Fruit fly (Drosophila melanogaster) whole organism, embryonic: ENCODE results near the gene CG10211.

Source experiments
- ATbp ChIP-seq: fragments of 200-800 bp; sonication (Bioruptor generic); optimal IDR thresholded peaks from 2 replicates; lab custom pipeline; 2017; ENCODE audit warnings: missing biosample characterization, mild to moderate bottlenecking, missing genetic modification characterization, missing genetic modification reagents
- Awh ChIP-seq: fragments of 200-800 bp; sonication (Bioruptor generic); IDR thresholded peaks from 2 replicates; pipeline ENCODE4, ENCODE4 v1.3.6; 2022; ENCODE audit warnings: missing biosample characterization, missing genetic modification characterization
- CG12236 ChIP-seq: fragments of 200-800 bp; sonication (Bioruptor generic); optimal IDR thresholded peaks from 2 replicates; lab custom pipeline; 2016; ENCODE audit warnings: missing biosample characterization, missing genetic modification characterization
- CG1792 ChIP-seq: fragments of 200-800 bp; sonication (Bioruptor generic); optimal IDR thresholded peaks from 2 replicates; lab custom pipeline; 2016; ENCODE audit warnings: missing biosample characterization, missing genetic modification characterization
- CG1832 ChIP-seq: fragments of 200-800 bp; sonication (Bioruptor generic); optimal IDR thresholded peaks from 2 replicates; lab custom pipeline; 2017; ENCODE audit warnings: missing biosample characterization, mild to moderate bottlenecking, missing genetic modification characterization, inconsistent platforms
- CG30431 ChIP-seq: fragments of 200-800 bp; sonication (Bioruptor generic); optimal IDR thresholded peaks from 2 replicates; lab custom pipeline; 2017; ENCODE audit warnings: missing biosample characterization, missing genetic modification characterization
- CG32532 ChIP-seq: fragments of 200-800 bp; sonication (Bioruptor generic); IDR thresholded peaks from 2 replicates; pipeline ENCODE4 v1.3.6; 2022; ENCODE audit warnings: missing biosample characterization, missing genetic modification characterization
- CG3281 ChIP-seq: fragments of 200-800 bp; sonication (Bioruptor generic); optimal IDR thresholded peaks from 3 replicates; lab custom pipeline; 2017; ENCODE audit warnings: missing biosample characterization, mild to moderate bottlenecking, missing genetic modification characterization
- CG6813 ChIP-seq: fragments of 200-800 bp; sonication (Bioruptor generic); optimal IDR thresholded peaks from 2 replicates; lab custom pipeline; 2017; ENCODE audit warnings: missing biosample characterization, missing genetic modification characterization, mild to moderate bottlenecking, moderate library complexity, missing genetic modification reagents
- CG6854 ChIP-seq: fragments of 200-800 bp; sonication (Bioruptor generic); optimal IDR thresholded peaks from 3 replicates; lab custom pipeline; 2017; ENCODE audit warnings: missing biosample characterization, mild to moderate bottlenecking, missing genetic modification characterization
- CG7786 ChIP-seq: fragments of 200-800 bp; sonication (Bioruptor generic); optimal IDR thresholded peaks from 2 replicates; lab custom pipeline; 2016; ENCODE audit warnings: missing biosample characterization, missing genetic modification characterization
- CG7928 ChIP-seq: fragments of 200-800 bp; sonication (Bioruptor generic); optimal IDR thresholded peaks from 2 replicates; lab custom pipeline; 2017; ENCODE audit warnings: missing biosample characterization, mild to moderate bottlenecking, missing genetic modification characterization
- CG7963 ChIP-seq: fragments of 200-800 bp; sonication (Bioruptor generic); IDR thresholded peaks from 3 replicates; pipeline ENCODE4 v1.3.6; 2022; ENCODE audit warnings: missing biosample characterization, missing genetic modification characterization; ENCODE audit not compliant: partially characterized antibody
- CG7987 ChIP-seq: fragments of 200-800 bp; sonication (Bioruptor generic); optimal IDR thresholded peaks from 2 replicates; lab custom pipeline; 2018; ENCODE audit warnings: missing biosample characterization, mild to moderate bottlenecking, missing genetic modification characterization, moderate library complexity
- CHES-1-like ChIP-seq: fragments of 200-800 bp; sonication (Bioruptor generic); optimal IDR thresholded peaks from 2 replicates; lab custom pipeline; 2016; ENCODE audit warnings: missing biosample characterization, missing genetic modification characterization
- Doc3 ChIP-seq: fragments of 200-800 bp; sonication (Bioruptor generic); IDR thresholded peaks from 3 replicates; pipeline ENCODE4 v1.3.6; 2022; ENCODE audit warnings: missing biosample characterization, missing genetic modification characterization; ENCODE audit not compliant: partially characterized antibody
- Hmx ChIP-seq: fragments of 200-800 bp; sonication (Bioruptor generic); optimal IDR thresholded peaks from 2 replicates; lab custom pipeline; 2016; ENCODE audit warnings: missing biosample characterization, missing genetic modification characterization
- Hsf ChIP-seq: fragments of 200-800 bp; sonication (Bioruptor generic); optimal IDR thresholded peaks from 3 replicates; lab custom pipeline; 2016; ENCODE audit warnings: missing biosample characterization, missing genetic modification characterization
- Kr ChIP-seq: fragments of 200-800 bp; sonication (Bioruptor generic); optimal IDR thresholded peaks from 2 replicates; lab custom pipeline; 2017; ENCODE audit warnings: missing biosample characterization, mild to moderate bottlenecking, missing genetic modification characterization
- Mad ChIP-seq: fragments of 200-800 bp; sonication (Bioruptor generic); optimal IDR thresholded peaks from 2 replicates; lab custom pipeline; 2016; ENCODE audit warnings: missing biosample characterization, missing genetic modification characterization
- NK7.1 ChIP-seq: fragments of 200-800 bp; sonication (Bioruptor generic); optimal IDR thresholded peaks from 3 replicates; lab custom pipeline; 2016; ENCODE audit warnings: missing biosample characterization, missing genetic modification characterization
- Oli ChIP-seq: fragments of 200-800 bp; sonication (Bioruptor generic); optimal IDR thresholded peaks from 2 replicates; lab custom pipeline; 2018; ENCODE audit warnings: missing biosample characterization, mild to moderate bottlenecking, missing genetic modification characterization, moderate library complexity
- Scr ChIP-seq: fragments of 200-800 bp; sonication (Bioruptor generic); IDR thresholded peaks from 2 replicates; pipeline ENCODE4 v1.3.6; 2022; ENCODE audit warnings: missing biosample characterization, missing genetic modification characterization; ENCODE audit not compliant: partially characterized antibody
- Spps ChIP-seq: fragments of 200-800 bp; sonication (Bioruptor generic); optimal IDR thresholded peaks from 2 replicates; lab custom pipeline; 2018; ENCODE audit warnings: missing biosample characterization, mild to moderate bottlenecking, missing genetic modification characterization
- Sry-β ChIP-seq: fragments of 200-800 bp; sonication (Bioruptor generic); optimal IDR thresholded peaks from 2 replicates; lab custom pipeline; 2018; ENCODE audit warnings: missing biosample characterization, mild to moderate bottlenecking, missing genetic modification characterization, moderate library complexity
- TFAM ChIP-seq: fragments of 200-800 bp; sonication (Bioruptor generic); optimal IDR thresholded peaks from 2 replicates; lab custom pipeline; 2017; ENCODE audit warnings: missing biosample characterization, missing genetic modification characterization, inconsistent platforms
- Tbp ChIP-seq: fragments of >200 bp; optimal IDR thresholded peaks from 2 replicates; lab custom pipeline; 2018; ENCODE audit warnings: missing biosample characterization, missing genetic modification characterization
- ac ChIP-seq: fragments of 200-800 bp; sonication (Bioruptor generic); optimal IDR thresholded peaks from 3 replicates; lab custom pipeline; 2017; ENCODE audit warnings: missing biosample characterization, mild to moderate bottlenecking, missing genetic modification characterization
- al ChIP-seq: fragments of 200-800 bp; sonication (Bioruptor generic); IDR thresholded peaks from 2 replicates; pipeline ENCODE4 v1.3.6; 2022; ENCODE audit warnings: missing biosample characterization, missing genetic modification characterization
- ash1 ChIP-seq: fragments of 200-800 bp; sonication (Bioruptor generic); optimal IDR thresholded peaks from 2 replicates; lab custom pipeline; 2018; ENCODE audit warnings: missing biosample characterization, mild to moderate bottlenecking, missing genetic modification characterization
- bigmax ChIP-seq: fragments of 200-800 bp; sonication (Bioruptor generic); optimal IDR thresholded peaks from 2 replicates; lab custom pipeline; 2018; ENCODE audit warnings: missing biosample characterization, mild to moderate bottlenecking, missing genetic modification characterization
- cg ChIP-seq: fragments of 200-800 bp; sonication (Bioruptor generic); optimal IDR thresholded peaks from 3 replicates; lab custom pipeline; 2019; ENCODE audit warnings: missing biosample characterization, mild to moderate bottlenecking, missing genetic modification characterization, moderate library complexity
- ci ChIP-seq: fragments of 200-800 bp; sonication (Bioruptor generic); IDR thresholded peaks from 3 replicates; pipeline ENCODE4 v1.3.6; 2022; ENCODE audit warnings: missing biosample characterization, missing genetic modification characterization
- cwo ChIP-seq: fragments of 200-800 bp; sonication (Bioruptor generic); optimal IDR thresholded peaks from 3 replicates; lab custom pipeline; 2017; ENCODE audit warnings: missing biosample characterization, missing genetic modification characterization, mild to moderate bottlenecking, moderate library complexity, missing genetic modification reagents
- emc ChIP-seq: fragments of 200-800 bp; sonication (Bioruptor generic); optimal IDR thresholded peaks from 2 replicates; lab custom pipeline; 2016; ENCODE audit warnings: missing biosample characterization, missing genetic modification characterization
- fd3F ChIP-seq: fragments of 200-800 bp; sonication (Bioruptor generic); optimal IDR thresholded peaks from 2 replicates; lab custom pipeline; 2018; ENCODE audit warnings: missing biosample characterization, mild to moderate bottlenecking, missing genetic modification characterization, moderate library complexity
- ind ChIP-seq: fragments of 200-800 bp; sonication (Bioruptor generic); optimal IDR thresholded peaks from 3 replicates; lab custom pipeline; 2016; ENCODE audit warnings: missing biosample characterization, missing genetic modification characterization
- lilli ChIP-seq: fragments of 200-800 bp; sonication (Bioruptor generic); optimal IDR thresholded peaks from 3 replicates; lab custom pipeline; 2016; ENCODE audit warnings: missing biosample characterization, missing genetic modification characterization
- maf-S ChIP-seq: fragments of 200-800 bp; sonication (Bioruptor generic); optimal IDR thresholded peaks from 2 replicates; lab custom pipeline; 2016; ENCODE audit warnings: missing biosample characterization, missing genetic modification characterization
- mld ChIP-seq: fragments of 200-800 bp; sonication (Bioruptor generic); IDR thresholded peaks from 3 replicates; pipeline ENCODE4 v1.3.6; 2022; ENCODE audit warnings: missing biosample characterization, missing genetic modification characterization; ENCODE audit not compliant: partially characterized antibody
- oc ChIP-seq: fragments of 200-800 bp; sonication (Bioruptor generic); optimal IDR thresholded peaks from 2 replicates; lab custom pipeline; 2018; ENCODE audit warnings: missing biosample characterization, mild to moderate bottlenecking, missing genetic modification characterization, moderate library complexity
- phol ChIP-seq: fragments of 200-800 bp; sonication (Bioruptor generic); optimal IDR thresholded peaks from 3 replicates; lab custom pipeline; 2018; ENCODE audit warnings: missing biosample characterization, mild to moderate bottlenecking, missing genetic modification characterization, moderate library complexity
- repo ChIP-seq: fragments of 200-800 bp; sonication (Bioruptor generic); optimal IDR thresholded peaks from 2 replicates; lab custom pipeline; 2016; ENCODE audit warnings: missing biosample characterization, missing genetic modification characterization
- sens-2 ChIP-seq: fragments of 200-800 bp; sonication (Bioruptor generic); IDR thresholded peaks from 2 replicates; pipeline ENCODE4 v1.3.6; 2022; ENCODE audit warnings: missing biosample characterization, missing genetic modification characterization
- stc ChIP-seq: fragments of 200-800 bp; sonication (Bioruptor generic); IDR thresholded peaks from 2 replicates; pipeline ENCODE4 v1.3.6; 2022; ENCODE audit warnings: missing biosample characterization, missing genetic modification characterization
- stwl ChIP-seq: fragments of 200-800 bp; sonication (Bioruptor generic); optimal IDR thresholded peaks from 3 replicates; lab custom pipeline; 2018; ENCODE audit warnings: missing biosample characterization, mild to moderate bottlenecking, missing genetic modification characterization, moderate library complexity
- toy ChIP-seq: fragments of 200-800 bp; sonication (Bioruptor generic); IDR thresholded peaks from 2 replicates; pipeline ENCODE4 v1.3.6; 2022; ENCODE audit warnings: missing biosample characterization, missing genetic modification characterization
- wdn ChIP-seq: fragments of 200-800 bp; sonication (Bioruptor generic); IDR thresholded peaks from 2 replicates; pipeline ENCODE4 v1.3.6; 2022; ENCODE audit warnings: missing biosample characterization, missing genetic modification characterization
- z ChIP-seq: fragments of 200-800 bp; sonication (Bioruptor generic); IDR thresholded peaks from 3 replicates; pipeline ENCODE4 v1.3.6; 2022; ENCODE audit warnings: missing biosample characterization, missing genetic modification characterization
- zfh1 ChIP-seq: fragments of 200-800 bp; sonication (Bioruptor generic); IDR thresholded peaks from 3 replicates; pipeline ENCODE4 v1.3.6; 2022; ENCODE audit warnings: missing biosample characterization, missing genetic modification characterization

The CG10211 gene

DNA sequence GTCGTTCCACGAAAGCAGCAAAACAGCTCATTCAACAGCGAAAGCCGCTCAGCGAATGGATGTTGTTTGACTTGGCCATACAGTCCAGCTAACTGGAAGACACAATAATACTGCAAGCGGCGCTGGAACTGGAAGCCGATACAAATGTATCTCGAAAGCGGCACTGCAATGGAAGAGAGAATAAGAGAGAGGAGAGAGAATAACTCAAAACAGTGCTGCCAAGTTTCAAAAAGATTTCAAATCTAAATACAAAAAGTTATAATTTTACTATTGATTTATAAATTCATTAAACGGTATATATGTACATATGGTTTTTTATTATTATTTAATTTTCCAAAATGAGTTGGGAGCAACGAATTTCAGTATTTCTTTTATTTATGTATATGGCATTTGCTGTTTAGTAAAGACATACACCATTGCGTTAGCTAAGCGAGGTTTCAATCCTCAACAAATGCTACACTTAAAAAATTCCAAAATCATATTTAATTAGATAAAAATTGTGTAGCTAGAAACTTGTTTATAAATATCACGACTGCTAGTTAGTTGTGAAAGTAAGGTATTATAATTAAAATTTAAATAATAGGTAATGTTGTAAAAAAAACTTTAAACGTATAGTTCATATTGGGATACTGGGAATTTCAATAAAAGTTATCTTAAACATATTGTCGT is 32.8 kb upstream of the CG10211 start, which contains the start of gene CG10283 (continued):
- no peak for TF ChIP-seq emc (GFP tag; lab: Kevin White, UChicago)
- TF ChIP-seq Spps (tag; lab: Kevin White, UChicago) = no peak
- TF ChIP-seq ac (GFP tag; lab: Kevin White, UChicago) = no peak
- no peak for TF ChIP-seq TFAM (GFP tag; lab: Kevin White, UChicago)
- TF ChIP-seq Scr (GFP tag; lab: Robert Waterston, UW) = no peak; the same call in none of the 2 replicates
- TF ChIP-seq Hsf (GFP tag; lab: Kevin White, UChicago) = no peak
- TF ChIP-seq bigmax (GFP tag; lab: Kevin White, UChicago) = no peak
- TF ChIP-seq zfh1 = no peak
- TF ChIP-seq Hmx (GFP tag; lab: Kevin White, UChicago) = no peak
- TF ChIP-seq CG6813 (GFP tag; lab: Kevin White, UChicago) = no peak
- no peak for TF ChIP-seq NK7.1 (GFP tag; lab: Kevin White, UChicago)
- peak; percentile 61 for TF ChIP-seq stwl (tag; lab: Kevin White, UChicago)
- TF ChIP-seq CG12236 (GFP tag; lab: Kevin White, UChicago) = no peak
- peak; percentile 32 for TF ChIP-seq ind
- TF ChIP-seq CG1832 (GFP tag; lab: Kevin White, UChicago) = no peak
- TF ChIP-seq al (GFP tag; lab: Robert Waterston, UW) = 0 out of 2 replicates have a peak, but pooled peaks have one; percentile 18
- TF ChIP-seq Tbp (GFP tag; lab: Kevin White, UChicago) = no peak
- TF ChIP-seq mld = no peak
- TF ChIP-seq oc (tag; lab: Kevin White, UChicago) = no peak
- TF ChIP-seq CG7928 (GFP tag; lab: Kevin White, UChicago) = no peak
- no peak for TF ChIP-seq fd3F (GFP tag; lab: Kevin White, UChicago)
- TF ChIP-seq CG30431 = no peak
- no peak for TF ChIP-seq ash1 (GFP tag; lab: Kevin White, UChicago)
- no peak for TF ChIP-seq Oli
- TF ChIP-seq maf-S (GFP tag; lab: Kevin White, UChicago) = no peak
- no peak for TF ChIP-seq CG7963 (GFP tag; lab: Robert Waterston, UW)
- TF ChIP-seq CG1792 (GFP tag; lab: Kevin White, UChicago) = no peak
- no peak for TF ChIP-seq toy
- TF ChIP-seq wdn = no peak
- TF ChIP-seq stc (GFP tag; lab: Robert Waterston, UW) = peak; percentile 23; the same call in 1 of the 2 replicates
- peak; percentile 65 for TF ChIP-seq ci (GFP tag; lab: Robert Waterston, UW)
- TF ChIP-seq CG3281 (GFP tag; lab: Kevin White, UChicago) = no peak
- TF ChIP-seq CG32532 = no peak; the same call in 1 of the 2 replicates
- no peak for TF ChIP-seq Doc3
- no peak for TF ChIP-seq ATbp (GFP tag; lab: Kevin White, UChicago)
- no peak for TF ChIP-seq Kr (GFP tag; lab: Kevin White, UChicago)
- no peak for TF ChIP-seq CG6854 (GFP tag; lab: Kevin White, UChicago)
- no peak for TF ChIP-seq CG7987 (GFP tag; lab: Kevin White, UChicago)
- TF ChIP-seq z (GFP tag; lab: Robert Waterston, UW) = peak; percentile 75; the same call in 2 of the 3 replicates
- TF ChIP-seq cg = peak; percentile 29
- TF ChIP-seq repo (GFP tag; lab: Kevin White, UChicago) = no peak
- TF ChIP-seq Awh = 0 out of 2 replicates have a peak, but pooled peaks have one; percentile 9
- TF ChIP-seq cwo (GFP tag; lab: Kevin White, UChicago) = no peak
- TF ChIP-seq phol (tag; lab: Kevin White, UChicago) = peak; percentile 60
- TF ChIP-seq Mad = no peak
- TF ChIP-seq CG7786 (GFP tag; lab: Kevin White, UChicago) = no peak
- TF ChIP-seq Sry-β (GFP tag; lab: Kevin White, UChicago) = no peak
- TF ChIP-seq sens-2 = no peak
- TF ChIP-seq lilli = peak; percentile 14
- no peak for TF ChIP-seq CHES-1-like (GFP tag; lab: Kevin White, UChicago)
